Worm (Caenorhabditis elegans): Measurements from ENCODE around the gene srt-18.

ce11 chrV:9053235-9053634 lies 37.8 kb upstream of the srt-18 start:
- TF ChIP-seq pqm-1 (tag; optimal IDR thresholded peaks at IDR 0.05) (no peak), snpc-4 (tag; optimal IDR thresholded peaks at IDR 0.05) (no peak), nhr-12 (tag; optimal IDR thresholded peaks at IDR 0.05) (no peak), ama-1 (optimal IDR thresholded peaks at IDR 0.05) (no peak), swsn-7 (tag; optimal IDR thresholded peaks at IDR 0.05) (no peak), blmp-1 (tag; optimal IDR thresholded peaks at IDR 0.05) (no peak), nhr-77 (tag; optimal IDR thresholded peaks at IDR 0.05) (no peak), unc-30 (tag; optimal IDR thresholded peaks at IDR 0.05) (no peak), lir-3 (tag; optimal IDR thresholded peaks at IDR 0.05; ENCODE audit: poor library complexity) (no peak), grh-1 (GFP tag; IDR thresholded peaks at IDR 0.05) (no peak), sox-4 (tag; optimal IDR thresholded peaks at IDR 0.05) (no peak), mdl-1 (tag; optimal IDR thresholded peaks at IDR 0.05) (no peak)
